Fruit fly (Drosophila melanogaster) Kc167 (cell line): ENCODE results near the gene CG3635.

Experiments used
- Myc ChIP-seq: fragments of >200 bp; optimal IDR thresholded peaks from 2 replicates; lab custom pipeline; 2017; ENCODE audit warnings: missing external identifiers
- Sin3A ChIP-seq: fragments of >200 bp; optimal IDR thresholded peaks from 2 replicates; lab custom pipeline; 2018; ENCODE audit warnings: missing external identifiers
- h ChIP-seq: fragments of >200 bp; optimal IDR thresholded peaks from 3 replicates; lab custom pipeline; 2018; ENCODE audit warnings: missing external identifiers
- insv ChIP-seq: fragments of >200 bp; optimal IDR thresholded peaks from 3 replicates; lab custom pipeline; 2018; ENCODE audit warnings: missing external identifiers
- psq ChIP-seq: fragments of >200 bp; optimal IDR thresholded peaks from 2 replicates; lab custom pipeline; 2017; ENCODE audit warnings: missing external identifiers
- ttk ChIP-seq: sonication (Bioruptor generic); optimal IDR thresholded peaks from 2 replicates; lab custom pipeline; 2017; ENCODE audit warnings: missing external identifiers

dm6 chr2L:22153246-22153645, 22.0 kb upstream of the CG3635 start:
- TF ChIP-seq h (lab: Kevin White, UChicago) (no peak), psq (lab: Kevin White, UChicago) (no peak), Myc (lab: Kevin White, UChicago) (no peak), ttk (lab: Kevin White, UChicago) (no peak), Sin3A (no peak), insv (lab: Kevin White, UChicago) (no peak)
